Worm (Caenorhabditis elegans) whole organism, L4 larva: ENCODE results near the gene F02H6.2.

Experiments used
- aly-2 ChIP-seq: sonication (generic microtip); optimal IDR thresholded peaks from 2 replicates; lab custom pipeline; 2018; ENCODE audit warnings: missing biosample characterization, missing genetic modification characterization
- dmd-8 ChIP-seq: fragments of 200-800 bp; sonication (Bioruptor generic); IDR thresholded peaks from 2 replicates; pipeline ENCODE4 v1.3.6; 2022; ENCODE audit warnings: missing genetic modification characterization, missing compliant biosample characterization
- fkh-10 ChIP-seq: fragments of 150-350 bp; optimal IDR thresholded peaks from 2 replicates; lab custom pipeline; 2014; ENCODE audit warnings: missing biosample characterization, missing genetic modification reagents, missing genetic modification characterization
- lsy-2 ChIP-seq, 2 experiments: fragments of 150-350 bp in 1 of 2; sonication (generic microtip) in 1 of 2; optimal IDR thresholded peaks; 2 replicates each; lab custom pipeline; 2014 to 2017; ENCODE audit warnings: missing biosample characterization in 2 of 2, missing genetic modification characterization in 2 of 2
- nhr-25 ChIP-seq: sonication (generic microtip); optimal IDR thresholded peaks from 2 replicates; lab custom pipeline; 2017; ENCODE audit warnings: missing genetic modification characterization, mild to moderate bottlenecking, missing compliant biosample characterization, antibody characterized with exemption, moderate library complexity, borderline replicate concordance; ENCODE audit not compliant: insufficient read depth

DNA sequence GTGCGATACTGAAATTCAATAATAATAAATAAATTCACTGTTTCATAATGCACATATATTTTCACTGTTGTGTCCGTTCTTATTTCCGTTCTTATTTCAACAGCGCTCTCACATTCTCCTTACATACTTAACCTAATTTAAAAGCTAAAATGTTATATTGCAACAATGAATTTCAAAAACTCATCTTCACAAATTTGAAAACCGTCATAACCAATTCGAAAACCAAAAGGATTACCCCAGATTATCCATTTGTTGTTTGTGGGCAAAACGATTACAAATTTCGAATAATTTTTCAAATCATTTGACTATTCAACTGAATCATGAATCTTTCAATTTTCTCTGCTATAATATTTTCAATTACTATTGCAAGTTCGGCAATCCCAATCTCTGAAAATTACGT is 24.1 kb upstream of the F02H6.2 start, which contains the start of gene R05A10.4:
- TF ChIP-seq lsy-2 (tag; optimal IDR thresholded peaks at IDR 0.05; lab: Kevin White, UChicago), result no peak
- no peak for TF ChIP-seq aly-2
- TF ChIP-seq fkh-10, result no peak
- no peak for TF ChIP-seq nhr-25 (tag; lab: Kevin White, UChicago)
- no peak for TF ChIP-seq dmd-8 (GFP tag; lab: Robert Waterston, UW)
